Fruit fly (Drosophila melanogaster): ENCODE measurements around the gene Qsox3.

The Qsox3 gene

dm6 chr3R:21864992-21865391 lies 46.6 kb upstream of the Qsox3 start, which contains the start of gene lsn (continued):
- TF ChIP-seq dysf (GFP tag; IDR thresholded peaks at IDR 0.05) (no peak), fu2 (GFP tag; optimal IDR thresholded peaks at IDR 0.05) (no peak), MBD-R2 (GFP tag; IDR thresholded peaks at IDR 0.05) (peak; percentile 66; the same call in 1 of the 2 replicates), CG34224 (GFP tag; IDR thresholded peaks at IDR 0.05; ENCODE audit: partially characterized antibody) (no peak; the same call in 2 of the 3 replicates), Poxn (GFP tag; IDR thresholded peaks at IDR 0.05) (no peak), CG13424 (tag; optimal IDR thresholded peaks at IDR 0.05) (peak; percentile 29), gsb-n (tag; optimal IDR thresholded peaks at IDR 0.05) (peak; percentile 63), CG8290 (GFP tag; optimal IDR thresholded peaks at IDR 0.05) (no peak), CG8290 (tag; optimal IDR thresholded peaks at IDR 0.05) (peak in 1 of 2 experiments; percentile 82), twi (tag; optimal IDR thresholded peaks at IDR 0.05) (peak; percentile 15), Fer3 (tag; optimal IDR thresholded peaks at IDR 0.05) (peak; percentile 4), CG2199 (GFP tag; IDR thresholded peaks at IDR 0.05) (no peak), unc-4 (GFP tag; IDR thresholded peaks at IDR 0.05; ENCODE audit: partially characterized antibody) (no peak), luna (GFP tag; optimal IDR thresholded peaks at IDR 0.05) (no peak), CG17328 (GFP tag; IDR thresholded peaks at IDR 0.05) (peak; percentile 18; the same call in 1 of the 2 replicates), jumu (GFP tag; optimal IDR thresholded peaks at IDR 0.05) (no peak), dm (GFP tag; optimal IDR thresholded peaks at IDR 0.05) (no peak), CG11504 (tag; optimal IDR thresholded peaks at IDR 0.05) (no peak), Elba2 (GFP tag; optimal IDR thresholded peaks at IDR 0.05) (no peak), abd-A (tag; optimal IDR thresholded peaks at IDR 0.05) (no peak), Usf (GFP tag; optimal IDR thresholded peaks at IDR 0.05) (no peak), zf30C (GFP tag; optimal IDR thresholded peaks at IDR 0.05) (no peak), cato (GFP tag; optimal IDR thresholded peaks at IDR 0.05; ENCODE audit: borderline replicate concordance) (no peak), HLH4C (GFP tag; IDR thresholded peaks at IDR 0.05; ENCODE audit: partially characterized antibody) (no peak), gcm2 (GFP tag; optimal IDR thresholded peaks at IDR 0.05) (no peak), CG6654 (GFP tag; optimal IDR thresholded peaks at IDR 0.05) (no peak), PHDP (tag; optimal IDR thresholded peaks at IDR 0.05) (peak; percentile 71), Atf6 (GFP tag; IDR thresholded peaks at IDR 0.05) (0 out of 2 replicates have a peak, but pooled peaks have one; percentile 30), Nf-YA (GFP tag; IDR thresholded peaks at IDR 0.05) (no peak), Opbp (GFP tag; IDR thresholded peaks at IDR 0.05; ENCODE audit: partially characterized antibody) (no peak), org-1 (GFP tag; optimal IDR thresholded peaks at IDR 0.05) (no peak), cg (GFP tag; optimal IDR thresholded peaks at IDR 0.05) (no peak), CG18599 (GFP tag; optimal IDR thresholded peaks at IDR 0.05) (peak; percentile 52), CG8388 (GFP tag; optimal IDR thresholded peaks at IDR 0.05) (no peak), CG10147 (GFP tag; optimal IDR thresholded peaks at IDR 0.05) (peak; percentile 14), Stat92E (GFP tag; optimal IDR thresholded peaks at IDR 0.05) (no peak), CG32532 (GFP tag; IDR thresholded peaks at IDR 0.05) (no peak), br (optimal IDR thresholded peaks at IDR 0.05) (no peak), gsb (GFP tag; IDR thresholded peaks at IDR 0.05) (no peak), onecut (GFP tag; IDR thresholded peaks at IDR 0.05) (no peak), stwl (tag; optimal IDR thresholded peaks at IDR 0.05) (peak; percentile 8), Scr (GFP tag; IDR thresholded peaks at IDR 0.05; ENCODE audit: partially characterized antibody) (no peak), vfl (GFP tag; optimal IDR thresholded peaks at IDR 0.05) (no peak), CG10979 (tag; optimal IDR thresholded peaks at IDR 0.05) (no peak), CG11093 (GFP tag; IDR thresholded peaks at IDR 0.05) (no peak), tap (tag; optimal IDR thresholded peaks at IDR 0.05) (no peak), scrt (GFP tag; optimal IDR thresholded peaks at IDR 0.05) (no peak), CG6683 (GFP tag; optimal IDR thresholded peaks at IDR 0.05) (no peak), chm (GFP tag; IDR thresholded peaks at IDR 0.05) (no peak), crp (GFP tag; optimal IDR thresholded peaks at IDR 0.05) (peak; percentile 37 to 90), az2 (GFP tag; optimal IDR thresholded peaks at IDR 0.05) (no peak)
